Fruit fly (Drosophila melanogaster): ENCODE data around the gene CG44774.

Gene CG44774

DNA sequence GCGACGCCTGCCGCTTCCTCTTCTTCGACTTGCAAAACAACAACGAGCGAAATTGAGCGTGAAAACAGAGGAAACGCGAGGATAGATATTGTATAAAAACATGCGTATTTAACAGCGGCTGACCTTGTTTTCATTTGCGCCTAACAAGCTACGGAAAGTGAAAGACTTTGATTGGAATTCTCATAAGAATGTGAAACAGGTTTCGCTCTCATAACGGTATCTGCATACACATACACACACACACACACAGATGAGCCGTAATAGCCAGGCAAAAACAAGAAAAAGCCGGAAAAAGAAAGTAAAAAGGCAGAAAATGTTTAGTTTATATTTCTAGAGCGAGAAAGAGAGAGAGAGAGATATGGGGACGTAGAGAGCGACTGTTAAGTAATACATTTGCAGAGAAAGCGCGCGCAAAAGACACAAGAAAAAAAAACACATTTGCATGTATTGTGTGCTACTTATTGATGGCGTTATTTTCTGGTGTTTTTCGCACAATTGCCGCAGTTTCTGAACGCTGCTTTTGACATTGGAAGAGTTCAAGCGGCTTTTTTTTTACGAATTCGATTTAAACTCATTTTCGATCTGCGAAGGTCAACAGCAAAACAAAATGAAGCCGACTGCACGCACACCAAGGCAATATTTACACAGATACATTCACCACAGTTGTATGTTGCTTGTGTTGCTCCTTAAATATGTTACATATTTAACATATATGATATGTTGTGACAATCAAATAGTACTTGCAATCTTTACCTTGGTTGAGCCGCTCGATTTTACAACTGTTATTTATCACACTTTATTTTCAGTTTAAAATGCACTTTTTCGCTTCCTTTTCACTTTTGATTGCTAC is 458 bp downstream of the CG44774 start (continued):
- TF ChIP-seq prd (optimal IDR thresholded peaks at IDR 0.05) (no peak), prd (GFP tag; IDR thresholded peaks at IDR 0.05) (no peak), pita (GFP tag; optimal IDR thresholded peaks at IDR 0.05) (no peak), corto (GFP tag; optimal IDR thresholded peaks at IDR 0.05) (no peak), CG12942 (GFP tag; optimal IDR thresholded peaks at IDR 0.05) (no peak), MESR4 (GFP tag; optimal IDR thresholded peaks at IDR 0.05) (peak; percentile 53), cato (GFP tag; optimal IDR thresholded peaks at IDR 0.05; ENCODE audit: borderline replicate concordance) (no peak), Trl (optimal IDR thresholded peaks at IDR 0.05) (peak; percentile 28 to 69), Trl (GFP tag; optimal IDR thresholded peaks at IDR 0.05) (no peak), Atf-2 (GFP tag; optimal IDR thresholded peaks at IDR 0.05) (no peak), Pdp1 (GFP tag; optimal IDR thresholded peaks at IDR 0.05) (peak in 1 of 2 experiments; percentile 82), unpg (GFP tag; optimal IDR thresholded peaks at IDR 0.05) (no peak), CG2889 (GFP tag; IDR thresholded peaks at IDR 0.05) (no peak), Hand (GFP tag; optimal IDR thresholded peaks at IDR 0.05) (no peak), CG30431 (GFP tag; optimal IDR thresholded peaks at IDR 0.05) (no peak), YL-1 (GFP tag; optimal IDR thresholded peaks at IDR 0.05) (peak; percentile 1), otp (GFP tag; IDR thresholded peaks at IDR 0.05) (no peak), pfk (GFP tag; optimal IDR thresholded peaks at IDR 0.05) (no peak), CG34376 (GFP tag; optimal IDR thresholded peaks at IDR 0.05) (no peak), sqz (GFP tag; optimal IDR thresholded peaks at IDR 0.05) (peak; percentile 52), Fer1 (GFP tag; optimal IDR thresholded peaks at IDR 0.05) (peak; percentile 10), fd102C (GFP tag; optimal IDR thresholded peaks at IDR 0.05) (no peak), Blimp-1 (GFP tag; optimal IDR thresholded peaks at IDR 0.05) (peak; percentile 93), CG11723 (GFP tag; optimal IDR thresholded peaks at IDR 0.05) (no peak), CG14965 (GFP tag; optimal IDR thresholded peaks at IDR 0.05; ENCODE audit: borderline replicate concordance) (no peak), Ravus (GFP tag; IDR thresholded peaks at IDR 0.05) (no peak), Neu2 (GFP tag; optimal IDR thresholded peaks at IDR 0.05; ENCODE audit: borderline replicate concordance) (no peak), CG16863 (GFP tag; optimal IDR thresholded peaks at IDR 0.05) (no peak), ham (GFP tag; IDR thresholded peaks at IDR 0.05) (no peak), CG32532 (GFP tag; IDR thresholded peaks at IDR 0.05) (no peak), CG14667 (GFP tag; IDR thresholded peaks at IDR 0.05) (no peak), Optix (GFP tag; IDR thresholded peaks at IDR 0.05) (no peak), Camta (GFP tag; optimal IDR thresholded peaks at IDR 0.05) (no peak), CG1832 (GFP tag; optimal IDR thresholded peaks at IDR 0.05) (no peak), sd (tag; optimal IDR thresholded peaks at IDR 0.05) (peak; percentile 62), CG8359 (GFP tag; optimal IDR thresholded peaks at IDR 0.05; ENCODE audit: borderline replicate concordance) (no peak), CG1603 (tag; optimal IDR thresholded peaks at IDR 0.05) (peak; percentile 34), phol (tag; optimal IDR thresholded peaks at IDR 0.05) (peak; percentile 16), Hsf (GFP tag; optimal IDR thresholded peaks at IDR 0.05) (no peak), sisA (GFP tag; IDR thresholded peaks at IDR 0.05) (no peak), CG12744 (GFP tag; optimal IDR thresholded peaks at IDR 0.05) (no peak), CG6254 (GFP tag; optimal IDR thresholded peaks at IDR 0.05) (no peak), D19A (tag; optimal IDR thresholded peaks at IDR 0.05) (no peak), bowl (GFP tag; IDR thresholded peaks at IDR 0.05) (no peak), bigmax (GFP tag; optimal IDR thresholded peaks at IDR 0.05) (no peak), crc (GFP tag; optimal IDR thresholded peaks at IDR 0.05) (no peak), CG2202 (tag; optimal IDR thresholded peaks at IDR 0.05) (no peak), CG4617 (GFP tag; optimal IDR thresholded peaks at IDR 0.05; ENCODE audit: borderline replicate concordance) (peak; percentile 28), amos (GFP tag; IDR thresholded peaks at IDR 0.05; ENCODE audit: partially characterized antibody) (no peak)
